Worm (Caenorhabditis elegans): ENCODE data around the gene arp-6.

DNA sequence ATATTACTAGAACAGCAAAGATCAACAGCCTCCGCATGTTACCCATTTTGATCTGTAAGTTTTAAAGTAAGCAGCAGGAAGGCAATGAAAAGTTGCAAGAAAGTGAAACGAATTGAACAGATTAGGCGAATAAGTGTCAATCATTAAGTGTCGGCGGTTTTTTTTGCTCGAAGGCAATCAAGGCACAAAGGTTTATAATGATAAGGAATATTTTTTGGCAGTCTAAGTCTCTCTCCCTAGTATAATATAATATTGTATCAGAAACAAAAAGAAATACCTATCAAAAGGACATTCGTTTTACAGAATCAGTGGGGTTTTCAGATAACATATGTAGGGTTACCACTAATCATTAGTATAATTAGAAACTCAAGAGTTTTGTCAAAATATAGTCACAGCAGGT, 4.5 kb downstream of the arp-6 start, which contains the start of gene nrf-6:
- no peak for TF ChIP-seq unc-62 (GFP tag; optimal IDR thresholded peaks at IDR 0.05)
- no peak for TF ChIP-seq ztf-3 (GFP tag; optimal IDR thresholded peaks at IDR 0.05)
- TF ChIP-seq dpl-1 (GFP tag; optimal IDR thresholded peaks at IDR 0.05) = no peak
- no peak for TF ChIP-seq unc-130 (GFP tag; optimal IDR thresholded peaks at IDR 0.05)
- TF ChIP-seq snpc-1.3 (tag; optimal IDR thresholded peaks at IDR 0.05; ENCODE audit: insufficient read depth) = no peak
- no peak for TF ChIP-seq F33H1.4 (GFP tag; IDR thresholded peaks at IDR 0.05)
- TF ChIP-seq bed-2 (GFP tag; IDR thresholded peaks at IDR 0.05) = no peak
- no peak for TF ChIP-seq dpff-1 (tag; optimal IDR thresholded peaks at IDR 0.05)
- TF ChIP-seq ceh-91 (GFP tag; IDR thresholded peaks at IDR 0.05) = no peak
- TF ChIP-seq T07F8.4 (tag; optimal IDR thresholded peaks at IDR 0.05) = no peak
- no peak for TF ChIP-seq ccch-3 (GFP tag; optimal IDR thresholded peaks at IDR 0.05)
